Fruit fly (Drosophila melanogaster) whole organism, embryonic: ENCODE data around the gene TTLL6B.

Experiments
- Asciz ChIP-seq: fragments of 200-800 bp; sonication (Bioruptor generic); optimal IDR thresholded peaks from 2 replicates; lab custom pipeline; 2017; ENCODE audit warnings: missing biosample characterization, mild to moderate bottlenecking, missing genetic modification characterization, missing genetic modification reagents
- Bdp1 ChIP-seq: fragments of 200-800 bp; sonication (Bioruptor generic); optimal IDR thresholded peaks from 3 replicates; lab custom pipeline; 2016; ENCODE audit warnings: missing biosample characterization, missing genetic modification characterization
- Bgb ChIP-seq: fragments of 200-800 bp; sonication (Bioruptor generic); IDR thresholded peaks from 2 replicates; pipeline ENCODE4 v1.3.6; 2022; ENCODE audit warnings: missing biosample characterization, missing genetic modification characterization; ENCODE audit not compliant: partially characterized antibody
- CG10209 ChIP-seq: fragments of 200-800 bp; sonication (Bioruptor generic); optimal IDR thresholded peaks from 3 replicates; lab custom pipeline; 2017; ENCODE audit warnings: missing biosample characterization, mild to moderate bottlenecking, missing genetic modification characterization, missing genetic modification reagents
- CG10462 ChIP-seq: fragments of 200-800 bp; sonication (Bioruptor generic); optimal IDR thresholded peaks from 2 replicates; lab custom pipeline; 2016; ENCODE audit warnings: missing biosample characterization, missing genetic modification characterization
- CG10979 ChIP-seq: fragments of 200-800 bp; sonication (Bioruptor generic); optimal IDR thresholded peaks from 2 replicates; lab custom pipeline; 2018; ENCODE audit warnings: missing biosample characterization, mild to moderate bottlenecking, missing genetic modification characterization, moderate library complexity
- CG11093 ChIP-seq: fragments of 200-800 bp; sonication (Bioruptor generic); IDR thresholded peaks from 3 replicates; pipeline ENCODE4 v1.3.6; 2022; ENCODE audit warnings: missing biosample characterization, missing genetic modification characterization
- CG11696 ChIP-seq: fragments of 200-800 bp; sonication (Bioruptor generic); IDR thresholded peaks from 2 replicates; pipeline ENCODE4 v1.3.6; 2022; ENCODE audit warnings: missing biosample characterization, missing genetic modification characterization
- CG11723 ChIP-seq: fragments of 200-800 bp; sonication (Bioruptor generic); optimal IDR thresholded peaks from 2 replicates; lab custom pipeline; 2017; ENCODE audit warnings: missing biosample characterization, mild to moderate bottlenecking, missing genetic modification characterization
- CG12071 ChIP-seq: fragments of 200-800 bp; sonication (Bioruptor generic); optimal IDR thresholded peaks from 3 replicates; lab custom pipeline; 2018; ENCODE audit warnings: missing biosample characterization, mild to moderate bottlenecking, missing genetic modification characterization
- CG12155 ChIP-seq: fragments of 200-800 bp; sonication (Bioruptor generic); optimal IDR thresholded peaks from 3 replicates; lab custom pipeline; 2016; ENCODE audit warnings: missing biosample characterization, missing genetic modification characterization
- CG12299 ChIP-seq: fragments of 200-800 bp; sonication (Bioruptor generic); optimal IDR thresholded peaks from 2 replicates; lab custom pipeline; 2018; ENCODE audit warnings: missing biosample characterization, mild to moderate bottlenecking, missing genetic modification characterization
- CG13287 ChIP-seq: fragments of 200-800 bp; sonication (Bioruptor generic); IDR thresholded peaks from 2 replicates; pipeline ENCODE4 v1.3.6; 2022; ENCODE audit warnings: missing biosample characterization, missing genetic modification characterization; ENCODE audit not compliant: partially characterized antibody
- CG13775 ChIP-seq: fragments of 200-800 bp; sonication (Bioruptor generic); optimal IDR thresholded peaks from 3 replicates; lab custom pipeline; 2017; ENCODE audit warnings: missing biosample characterization, mild to moderate bottlenecking, missing genetic modification characterization
- CG15269 ChIP-seq: fragments of 200-800 bp; sonication (Bioruptor generic); optimal IDR thresholded peaks from 2 replicates; lab custom pipeline; 2018; ENCODE audit warnings: missing biosample characterization, mild to moderate bottlenecking, missing genetic modification characterization, moderate library complexity
- CG1647 ChIP-seq: fragments of 200-800 bp; sonication (Bioruptor generic); optimal IDR thresholded peaks from 3 replicates; lab custom pipeline; 2016; ENCODE audit warnings: missing biosample characterization, missing genetic modification characterization
- CG16863 ChIP-seq: fragments of 200-800 bp; sonication (Bioruptor generic); optimal IDR thresholded peaks from 3 replicates; lab custom pipeline; 2016; ENCODE audit warnings: missing biosample characterization, missing genetic modification characterization
- CG17328 ChIP-seq: fragments of 200-800 bp; sonication (Bioruptor generic); IDR thresholded peaks from 2 replicates; pipeline ENCODE4 v1.3.6; 2022; ENCODE audit warnings: missing biosample characterization, missing genetic modification characterization
- CG17829 ChIP-seq: fragments of 200-800 bp; optimal IDR thresholded peaks from 2 replicates; lab custom pipeline; 2019; ENCODE audit warnings: missing biosample characterization, mild to moderate bottlenecking, missing genetic modification characterization, moderate library complexity
- CG2120 ChIP-seq: fragments of 200-800 bp; sonication (Bioruptor generic); optimal IDR thresholded peaks from 3 replicates; lab custom pipeline; 2016; ENCODE audit warnings: missing biosample characterization, missing genetic modification characterization
- CG34376 ChIP-seq: fragments of 200-800 bp; sonication (Bioruptor generic); optimal IDR thresholded peaks from 2 replicates; lab custom pipeline; 2018; ENCODE audit warnings: missing biosample characterization, mild to moderate bottlenecking, missing genetic modification characterization
- CG4360 ChIP-seq: fragments of 200-800 bp; sonication (Bioruptor generic); IDR thresholded peaks from 2 replicates; pipeline ENCODE4 v1.3.6; 2022; ENCODE audit warnings: missing biosample characterization, missing genetic modification characterization
- CG4617 ChIP-seq: fragments of 200-800 bp; sonication (Bioruptor generic); optimal IDR thresholded peaks from 3 replicates; lab custom pipeline; 2016; ENCODE audit warnings: missing biosample characterization, missing genetic modification characterization, borderline replicate concordance
- CG4854 ChIP-seq: fragments of 200-800 bp; sonication (Bioruptor generic); optimal IDR thresholded peaks from 2 replicates; lab custom pipeline; 2016; ENCODE audit warnings: missing biosample characterization, missing genetic modification characterization, inconsistent platforms
- CG5180 ChIP-seq: fragments of 200-800 bp; sonication (Bioruptor generic); optimal IDR thresholded peaks from 3 replicates; lab custom pipeline; 2017; ENCODE audit warnings: missing biosample characterization, missing genetic modification characterization, mild to moderate bottlenecking, moderate library complexity, missing genetic modification reagents
- CG6175 ChIP-seq: fragments of 200-800 bp; sonication (Bioruptor generic); IDR thresholded peaks from 3 replicates; pipeline ENCODE4 v1.3.6; 2022; ENCODE audit warnings: missing biosample characterization, missing genetic modification characterization
- CG6813 ChIP-seq: fragments of 200-800 bp; sonication (Bioruptor generic); optimal IDR thresholded peaks from 2 replicates; lab custom pipeline; 2017; ENCODE audit warnings: missing biosample characterization, missing genetic modification characterization, mild to moderate bottlenecking, moderate library complexity, missing genetic modification reagents
- CG7372 ChIP-seq: fragments of 200-800 bp; sonication (Bioruptor generic); IDR thresholded peaks from 2 replicates; pipeline ENCODE4 v1.3.6; 2022; ENCODE audit warnings: missing biosample characterization, missing genetic modification characterization
- CG7745 ChIP-seq: fragments of 200-800 bp; sonication (Bioruptor generic); optimal IDR thresholded peaks from 2 replicates; lab custom pipeline; 2018; ENCODE audit warnings: missing biosample characterization, mild to moderate bottlenecking, missing genetic modification characterization, moderate library complexity
- CG9437 ChIP-seq: fragments of 200-800 bp; sonication (Bioruptor generic); optimal IDR thresholded peaks from 2 replicates; lab custom pipeline; 2018; ENCODE audit warnings: missing biosample characterization, mild to moderate bottlenecking, missing genetic modification characterization
- CrebB ChIP-seq: fragments of 200-800 bp; sonication (Bioruptor generic); optimal IDR thresholded peaks from 3 replicates; lab custom pipeline; 2018; ENCODE audit warnings: missing biosample characterization, mild to moderate bottlenecking, missing genetic modification characterization
- E2f2 ChIP-seq: fragments of 200-800 bp; sonication (Bioruptor generic); IDR thresholded peaks from 2 replicates; pipeline ENCODE4 v1.3.6; 2022; ENCODE audit warnings: missing biosample characterization, missing genetic modification characterization
- Elba2 ChIP-seq: fragments of 200-800 bp; sonication (Bioruptor generic); optimal IDR thresholded peaks from 3 replicates; lab custom pipeline; 2016; ENCODE audit warnings: missing biosample characterization, missing genetic modification characterization
- H15 ChIP-seq: fragments of 200-800 bp; sonication (Bioruptor generic); IDR thresholded peaks from 3 replicates; pipeline ENCODE4 v1.3.6; 2022; ENCODE audit warnings: missing biosample characterization, missing genetic modification characterization
- NC2α ChIP-seq: fragments of 200-800 bp; sonication (Bioruptor generic); optimal IDR thresholded peaks from 2 replicates; lab custom pipeline; 2016; ENCODE audit warnings: missing biosample characterization, missing genetic modification characterization
- Rfx ChIP-seq: fragments of 200-800 bp; sonication (Bioruptor generic); IDR thresholded peaks from 2 replicates; pipeline ENCODE4 v1.3.6; 2022; ENCODE audit warnings: missing biosample characterization, missing genetic modification characterization
- aop ChIP-seq: fragments of 200-800 bp; sonication (Bioruptor generic); IDR thresholded peaks from 2 replicates; pipeline ENCODE4 v1.3.6; 2022; ENCODE audit warnings: missing biosample characterization, missing genetic modification characterization
- ci ChIP-seq: fragments of 200-800 bp; sonication (Bioruptor generic); IDR thresholded peaks from 3 replicates; pipeline ENCODE4 v1.3.6; 2022; ENCODE audit warnings: missing biosample characterization, missing genetic modification characterization
- croc ChIP-seq: fragments of 200-800 bp; sonication (Bioruptor generic); conservative IDR thresholded peaks from 3 replicates; pipeline ENCODE4 v1.3.6; 2022; ENCODE audit warnings: missing biosample characterization, missing genetic modification characterization
- dan ChIP-seq: fragments of 200-800 bp; sonication (Bioruptor generic); IDR thresholded peaks from 2 replicates; pipeline ENCODE4 v1.3.6; 2022; ENCODE audit warnings: missing biosample characterization, missing genetic modification characterization
- danr ChIP-seq: fragments of 200-800 bp; sonication (Bioruptor generic); IDR thresholded peaks from 2 replicates; pipeline ENCODE4 v1.3.6; 2022; ENCODE audit warnings: missing biosample characterization, missing genetic modification characterization
- fd3F ChIP-seq: fragments of 200-800 bp; sonication (Bioruptor generic); optimal IDR thresholded peaks from 2 replicates; lab custom pipeline; 2018; ENCODE audit warnings: missing biosample characterization, mild to moderate bottlenecking, missing genetic modification characterization, moderate library complexity
- hbn ChIP-seq: fragments of 200-800 bp; sonication (Bioruptor generic); IDR thresholded peaks from 2 replicates; pipeline ENCODE4 v1.3.6; 2022; ENCODE audit warnings: missing biosample characterization, missing genetic modification characterization; ENCODE audit not compliant: partially characterized antibody
- hth ChIP-seq: fragments of >200 bp; optimal IDR thresholded peaks from 2 replicates; lab custom pipeline; 2017; ENCODE audit warnings: inconsistent platforms
- ken ChIP-seq: fragments of 200-800 bp; sonication (Bioruptor generic); IDR thresholded peaks from 3 replicates; pipeline ENCODE4 v1.3.6; 2022; ENCODE audit warnings: missing biosample characterization, missing genetic modification characterization
- salm ChIP-seq: fragments of 200-800 bp; sonication (Bioruptor generic); optimal IDR thresholded peaks from 2 replicates; lab custom pipeline; 2018; ENCODE audit warnings: missing biosample characterization, mild to moderate bottlenecking, missing genetic modification characterization
- trem ChIP-seq: fragments of 200-800 bp; optimal IDR thresholded peaks from 3 replicates; lab custom pipeline; 2019; ENCODE audit warnings: missing biosample characterization, mild to moderate bottlenecking, missing genetic modification characterization, moderate library complexity
- tup ChIP-seq: fragments of 200-800 bp; sonication (Bioruptor generic); optimal IDR thresholded peaks from 2 replicates; lab custom pipeline; 2016; ENCODE audit warnings: missing biosample characterization, mild to moderate bottlenecking, missing genetic modification characterization, moderate library complexity
- tx ChIP-seq: fragments of 200-800 bp; sonication (Bioruptor generic); optimal IDR thresholded peaks from 2 replicates; lab custom pipeline; 2016; ENCODE audit warnings: missing biosample characterization, missing genetic modification characterization

TTLL6B gene

dm6 chr3R:27240967-27241366 lies 9.8 kb downstream of the TTLL6B start, which contains the start of gene CG17991:
TSS of gene CG17991 (plus strand) at chr3R:27241267.
- TF ChIP-seq Elba2 (GFP tag; lab: Kevin White, UChicago) (no peak), ci (no peak), CG11696 (GFP tag; lab: Robert Waterston, UW) (no peak), CG6175 (GFP tag; lab: Robert Waterston, UW) (no peak), Bdp1 (no peak), hbn (no peak), CG7372 (GFP tag; lab: Robert Waterston, UW) (no peak), CG17328 (GFP tag; lab: Robert Waterston, UW) (no peak), CG16863 (GFP tag; lab: Kevin White, UChicago) (no peak), danr (GFP tag; lab: Robert Waterston, UW) (no peak), CG12299 (tag; lab: Kevin White, UChicago) (no peak), CG11723 (GFP tag; lab: Kevin White, UChicago) (no peak), CG15269 (no peak), CG17829 (tag; lab: Kevin White, UChicago) (no peak), CG4360 (GFP tag; lab: Robert Waterston, UW) (no peak)

- TF ChIP-seq CG12155 (GFP tag; lab: Kevin White, UChicago) = peak; percentile 8
- no peak for TF ChIP-seq dan
- TF ChIP-seq NC2α (GFP tag; lab: Kevin White, UChicago) = no peak
- TF ChIP-seq tup = no peak
- no peak for TF ChIP-seq CG10979 (tag; lab: Kevin White, UChicago)
- TF ChIP-seq ken = no peak
- TF ChIP-seq CG12071 (GFP tag; lab: Kevin White, UChicago) = no peak
- TF ChIP-seq CG9437 (GFP tag; lab: Kevin White, UChicago) = no peak
- no peak for TF ChIP-seq Asciz
- TF ChIP-seq CrebB (tag; lab: Kevin White, UChicago) = peak; percentile 42
- no peak for TF ChIP-seq hth (lab: Kevin White, UChicago)
- no peak for TF ChIP-seq CG10209
- peak; percentile 35 for TF ChIP-seq CG4617
- TF ChIP-seq CG5180 (GFP tag; lab: Kevin White, UChicago) = no peak
- TF ChIP-seq Bgb (GFP tag; lab: Robert Waterston, UW) = peak; percentile 86
- TF ChIP-seq CG7745 (tag; lab: Kevin White, UChicago) = no peak
- TF ChIP-seq CG6813 (GFP tag; lab: Kevin White, UChicago) = no peak
- no peak for TF ChIP-seq salm (tag; lab: Kevin White, UChicago)
- no peak for TF ChIP-seq CG2120
- TF ChIP-seq CG4854 (GFP tag; lab: Kevin White, UChicago) = no peak
- no peak for TF ChIP-seq CG1647 (GFP tag; lab: Kevin White, UChicago)
- TF ChIP-seq croc (GFP tag; lab: Robert Waterston, UW) = no peak
- no peak for TF ChIP-seq H15 (GFP tag; lab: Robert Waterston, UW)
- TF ChIP-seq Rfx (GFP tag; lab: Robert Waterston, UW) = peak; percentile 58
- no peak for TF ChIP-seq fd3F
- no peak for TF ChIP-seq CG10462 (GFP tag; lab: Kevin White, UChicago)
- TF ChIP-seq E2f2 (GFP tag; lab: Robert Waterston, UW) = peak; percentile 92
- TF ChIP-seq CG34376 (GFP tag; lab: Kevin White, UChicago) = peak; percentile 6
- no peak for TF ChIP-seq CG11093
- TF ChIP-seq aop (GFP tag; lab: Robert Waterston, UW) = no peak
- peak; percentile 88 for TF ChIP-seq CG13287 (GFP tag; lab: Robert Waterston, UW)
- no peak for TF ChIP-seq CG13775 (GFP tag; lab: Kevin White, UChicago)
- TF ChIP-seq tx (GFP tag; lab: Kevin White, UChicago) = no peak
- TF ChIP-seq trem (tag; lab: Kevin White, UChicago) = peak; percentile 66
Measured at dm6 chr3R:27238438-27239301, 12.1 kb downstream of the TTLL6B start, which contains the start of the genes CG31064 and PolA2. TSS of gene CG31064 (minus strand) at chr3R:27239085. TSS of gene PolA2 (plus strand) at chr3R:27239163.
